Worm (Caenorhabditis elegans): ENCODE results near the gene npp-10.

- no peak for TF ChIP-seq unc-62 (GFP tag; optimal IDR thresholded peaks at IDR 0.05)
- no peak for TF ChIP-seq unc-120 (tag; optimal IDR thresholded peaks at IDR 0.05; ENCODE audit: poor library complexity, severe bottlenecking)
- TF ChIP-seq blmp-1 (tag; optimal IDR thresholded peaks at IDR 0.05), result no peak
- TF ChIP-seq nhr-237 (tag; optimal IDR thresholded peaks at IDR 0.05), result no peak
- TF ChIP-seq elt-1 (tag; optimal IDR thresholded peaks at IDR 0.05; ENCODE audit: borderline replicate concordance, insufficient read depth), result no peak
- TF ChIP-seq ceh-39 (tag; optimal IDR thresholded peaks at IDR 0.05), result no peak
- no peak for TF ChIP-seq unc-39 (tag; optimal IDR thresholded peaks at IDR 0.05)
- TF ChIP-seq nhr-12 (tag; optimal IDR thresholded peaks at IDR 0.05), result no peak
- TF ChIP-seq nhr-76 (tag; optimal IDR thresholded peaks at IDR 0.05), result no peak
Observed at ce11 chrIII:5999629-6000028, 19.7 kb downstream of the npp-10 start.

Measured in whole organism, mixed stage, embryonic.